Worm (Caenorhabditis elegans) whole organism, L3 larva: ENCODE data around the gene Y54F10BM.22.

Experiments used
- R02D3.7 ChIP-seq: fragments of 150-350 bp; optimal IDR thresholded peaks from 2 replicates; lab custom pipeline; 2014; ENCODE audit warnings: missing biosample characterization, missing genetic modification characterization
- ZK546.5 ChIP-seq: sonication (generic microtip); optimal IDR thresholded peaks from 2 replicates; lab custom pipeline; 2017; ENCODE audit warnings: missing biosample characterization, missing genetic modification characterization
- aly-2 ChIP-seq: fragments of 150-350 bp; optimal IDR thresholded peaks from 2 replicates; lab custom pipeline; 2014; ENCODE audit warnings: missing biosample characterization, missing genetic modification characterization
- ceh-16 ChIP-seq: sonication (generic microtip); optimal IDR thresholded peaks from 2 replicates; lab custom pipeline; 2017; ENCODE audit warnings: missing biosample characterization, missing genetic modification characterization
- ceh-82 ChIP-seq: fragments of 150-350 bp; optimal IDR thresholded peaks from 2 replicates; lab custom pipeline; 2014; ENCODE audit warnings: missing biosample characterization, missing genetic modification characterization
- ceh-9 ChIP-seq: sonication (generic microtip); optimal IDR thresholded peaks from 2 replicates; lab custom pipeline; 2018; ENCODE audit warnings: missing biosample characterization, missing genetic modification characterization
- daf-12 ChIP-seq: fragments of 150-350 bp; optimal IDR thresholded peaks from 2 replicates; lab custom pipeline; 2014; ENCODE audit warnings: missing biosample characterization, missing genetic modification reagents, missing genetic modification characterization
- egl-27 ChIP-seq: sonication (generic microtip); optimal IDR thresholded peaks from 4 replicates; lab custom pipeline; 2017; ENCODE audit warnings: missing biosample characterization, missing genetic modification reagents, missing genetic modification characterization
- egl-5 ChIP-seq: fragments of 150-350 bp; optimal IDR thresholded peaks from 2 replicates; lab custom pipeline; 2017; ENCODE audit warnings: missing biosample characterization, missing genetic modification reagents, missing genetic modification characterization, inconsistent platforms
- elt-1 ChIP-seq: fragments of 150-350 bp; optimal IDR thresholded peaks from 2 replicates; lab custom pipeline; 2014; ENCODE audit warnings: missing biosample characterization, missing genetic modification characterization
- elt-2 ChIP-seq: sonication (generic microtip); optimal IDR thresholded peaks from 2 replicates; lab custom pipeline; 2016; ENCODE audit warnings: missing genetic modification reagents, mild to moderate bottlenecking, missing genetic modification characterization, missing compliant biosample characterization
- elt-3 ChIP-seq, 3 experiments: fragments of 150-350 bp in 1 of 3; sonication (generic microtip) in 2 of 3; optimal IDR thresholded peaks; 2 replicates in 2 of 3; 4 replicates in 1 of 3; lab custom pipeline; 2014 to 2017; ENCODE audit warnings: missing biosample characterization in 3 of 3, missing genetic modification characterization in 3 of 3
- eor-1 ChIP-seq, 2 experiments: fragments of 150-350 bp; optimal IDR thresholded peaks; 2 replicates each; lab custom pipeline; 2014 to 2018; ENCODE audit warnings: missing biosample characterization in 2 of 2, missing genetic modification characterization in 2 of 2
- fkh-10 ChIP-seq: sonication (generic microtip); optimal IDR thresholded peaks from 2 replicates; lab custom pipeline; 2017; ENCODE audit warnings: missing biosample characterization, missing genetic modification reagents, missing genetic modification characterization
- fkh-2 ChIP-seq: fragments of 150-350 bp; optimal IDR thresholded peaks from 2 replicates; lab custom pipeline; 2014; ENCODE audit warnings: missing biosample characterization, missing genetic modification reagents, missing genetic modification characterization
- fos-1 ChIP-seq: fragments of 150-350 bp; optimal IDR thresholded peaks from 2 replicates; lab custom pipeline; 2014; ENCODE audit warnings: missing biosample characterization, missing genetic modification characterization
- hmg-11 ChIP-seq: sonication (generic microtip); optimal IDR thresholded peaks from 2 replicates; lab custom pipeline; 2016; ENCODE audit warnings: missing genetic modification characterization, missing compliant biosample characterization
- jun-1 ChIP-seq: fragments of 150-350 bp; optimal IDR thresholded peaks from 2 replicates; lab custom pipeline; 2014; ENCODE audit warnings: missing biosample characterization, missing genetic modification reagents, missing genetic modification characterization
- lin-15B ChIP-seq: fragments of 150-350 bp; optimal IDR thresholded peaks from 2 replicates; lab custom pipeline; 2014; ENCODE audit warnings: missing biosample characterization, missing genetic modification characterization
- lin-39 ChIP-seq: fragments of 150-350 bp; optimal IDR thresholded peaks from 2 replicates; lab custom pipeline; 2018; ENCODE audit warnings: missing biosample characterization, missing genetic modification reagents, missing genetic modification characterization
- lsy-12 ChIP-seq: sonication (generic microtip); optimal IDR thresholded peaks from 2 replicates; lab custom pipeline; 2016; ENCODE audit warnings: mild to moderate bottlenecking, missing genetic modification characterization, missing compliant biosample characterization
- mml-1 ChIP-seq: fragments of 150-350 bp; sonication (generic microtip); optimal IDR thresholded peaks from 3 replicates; lab custom pipeline; 2014; ENCODE audit warnings: missing biosample characterization, missing genetic modification characterization
- nfya-1 ChIP-seq: sonication (generic microtip); optimal IDR thresholded peaks from 2 replicates; lab custom pipeline; 2017; ENCODE audit warnings: missing genetic modification characterization, mild to moderate bottlenecking, missing compliant biosample characterization, antibody characterized with exemption, moderate library complexity; ENCODE audit not compliant: insufficient read depth
- nhr-11 ChIP-seq: fragments of 150-350 bp; optimal IDR thresholded peaks from 2 replicates; lab custom pipeline; 2014; ENCODE audit warnings: missing biosample characterization, missing genetic modification characterization
- nhr-12 ChIP-seq: fragments of 150-350 bp; optimal IDR thresholded peaks from 2 replicates; lab custom pipeline; 2014; ENCODE audit warnings: missing biosample characterization, missing genetic modification characterization
- nhr-23 ChIP-seq: fragments of 150-350 bp; optimal IDR thresholded peaks from 2 replicates; lab custom pipeline; 2014; ENCODE audit warnings: missing biosample characterization, missing genetic modification reagents, missing genetic modification characterization
- nhr-237 ChIP-seq: fragments of 150-350 bp; optimal IDR thresholded peaks from 2 replicates; lab custom pipeline; 2014; ENCODE audit warnings: missing biosample characterization, missing genetic modification characterization
- nhr-28 ChIP-seq: fragments of 150-350 bp; optimal IDR thresholded peaks from 2 replicates; lab custom pipeline; 2014; ENCODE audit warnings: missing biosample characterization, missing genetic modification characterization
- nhr-67 ChIP-seq: fragments of 150-350 bp; optimal IDR thresholded peaks from 2 replicates; lab custom pipeline; 2014; ENCODE audit warnings: missing biosample characterization, missing genetic modification characterization
- nhr-76 ChIP-seq: fragments of 150-350 bp; sonication (generic microtip); optimal IDR thresholded peaks from 5 replicates; lab custom pipeline; 2014; ENCODE audit warnings: missing biosample characterization, missing genetic modification characterization
- nhr-77 ChIP-seq: fragments of 150-350 bp; optimal IDR thresholded peaks from 2 replicates; lab custom pipeline; 2014; ENCODE audit warnings: missing biosample characterization, missing genetic modification characterization
- pha-4 ChIP-seq: fragments of 150-350 bp; optimal IDR thresholded peaks from 2 replicates; lab custom pipeline; 2014; ENCODE audit warnings: missing biosample characterization, missing genetic modification reagents, missing genetic modification characterization
- pqm-1 ChIP-seq: fragments of 150-350 bp; optimal IDR thresholded peaks from 2 replicates; lab custom pipeline; 2017; ENCODE audit warnings: missing biosample characterization, missing genetic modification characterization, inconsistent platforms
- skn-1 ChIP-seq: fragments of 150-350 bp; optimal IDR thresholded peaks from 2 replicates; lab custom pipeline; 2014; ENCODE audit warnings: missing biosample characterization, missing genetic modification characterization
- tbx-2 ChIP-seq: sonication (generic microtip); optimal IDR thresholded peaks from 2 replicates; lab custom pipeline; 2016; ENCODE audit warnings: mild to moderate bottlenecking, missing genetic modification characterization, missing compliant biosample characterization
- unc-62 ChIP-seq: fragments of 150-350 bp; sonication (generic microtip); optimal IDR thresholded peaks from 4 replicates; lab custom pipeline; 2014; ENCODE audit warnings: missing biosample characterization, missing genetic modification reagents, missing genetic modification characterization
- zag-1 ChIP-seq: fragments of 150-350 bp; optimal IDR thresholded peaks from 2 replicates; lab custom pipeline; 2014; ENCODE audit warnings: missing biosample characterization, missing genetic modification characterization
- ztf-11 ChIP-seq: fragments of 150-350 bp; optimal IDR thresholded peaks from 2 replicates; lab custom pipeline; 2014; ENCODE audit warnings: missing biosample characterization, missing genetic modification characterization
- ztf-4 ChIP-seq: fragments of 150-350 bp; optimal IDR thresholded peaks from 2 replicates; lab custom pipeline; 2014; ENCODE audit warnings: missing biosample characterization, missing genetic modification characterization

Gene Y54F10BM.22

ce11 chrIII:2280569-2280968, at the start of gene Y54F10BM.22:
Gene Y54F10BM.22 (plus strand): TSS chrIII:2280899.
- TF ChIP-seq R02D3.7 (tag; lab: Kevin White, UChicago), result no peak
- no peak for TF ChIP-seq elt-3 (tag; optimal IDR thresholded peaks at IDR 0.05; lab: Kevin White, UChicago)
- no peak for TF ChIP-seq mml-1 (tag; lab: Kevin White, UChicago)
- TF ChIP-seq egl-27 (tag; lab: Kevin White, UChicago), result no peak
- no peak for TF ChIP-seq eor-1 (tag; optimal IDR thresholded peaks at IDR 0.05; lab: Kevin White, UChicago)
- no peak for TF ChIP-seq unc-62 (GFP tag; lab: Kevin White, UChicago)
- no peak for TF ChIP-seq skn-1
- no peak for TF ChIP-seq nhr-67 (tag; lab: Kevin White, UChicago)
- TF ChIP-seq nhr-23 (tag; lab: Kevin White, UChicago), result no peak
- TF ChIP-seq nfya-1 (tag; lab: Kevin White, UChicago), result no peak
- TF ChIP-seq daf-12 (tag; lab: Kevin White, UChicago), result no peak
- no peak for TF ChIP-seq nhr-237 (tag; lab: Kevin White, UChicago)
- TF ChIP-seq nhr-77 (tag; lab: Kevin White, UChicago), result no peak
- no peak for TF ChIP-seq aly-2
- no peak for TF ChIP-seq hmg-11
- no peak for TF ChIP-seq ceh-9 (tag; lab: Kevin White, UChicago)
- TF ChIP-seq ceh-82 (tag; lab: Kevin White, UChicago), result no peak
- no peak for TF ChIP-seq zag-1 (tag; lab: Kevin White, UChicago)
- TF ChIP-seq nhr-12 (tag; lab: Kevin White, UChicago), result no peak
- no peak for TF ChIP-seq egl-5 (tag; lab: Kevin White, UChicago)

ce11 chrIII:2232360-2232759, 48.3 kb upstream of the Y54F10BM.22 start, which contains the start of gene fbxa-47:
Gene fbxa-47 (minus strand): TSS chrIII:2232460.
- TF ChIP-seq aly-2, result no peak
- no peak for TF ChIP-seq pha-4 (tag; lab: Kevin White, UChicago)
- TF ChIP-seq skn-1, result no peak
- no peak for TF ChIP-seq lin-15B
- no peak for TF ChIP-seq nhr-28

ce11 chrIII:2233399-2233798, 47.3 kb upstream of the Y54F10BM.22 start:
- TF ChIP-seq elt-3 (tag; optimal IDR thresholded peaks at IDR 0.05; lab: Kevin White, UChicago) (no peak), pha-4 (tag; lab: Kevin White, UChicago) (peak; percentile 61)

- TF ChIP-seq ztf-4 (tag; lab: Kevin White, UChicago), result no peak
- no peak for TF ChIP-seq jun-1 (tag; lab: Kevin White, UChicago)
- TF ChIP-seq ztf-11 (tag; lab: Kevin White, UChicago), result no peak
- TF ChIP-seq nfya-1 (tag; lab: Kevin White, UChicago), result no peak
- TF ChIP-seq daf-12 (tag; lab: Kevin White, UChicago), result no peak
- no peak for TF ChIP-seq ceh-82 (tag; lab: Kevin White, UChicago)
- no peak for TF ChIP-seq elt-1 (tag; lab: Kevin White, UChicago)
- TF ChIP-seq nhr-76, result no peak
- no peak for TF ChIP-seq pqm-1 (tag; lab: Kevin White, UChicago)
- TF ChIP-seq skn-1, result no peak
- TF ChIP-seq ZK546.5, result no peak
Observed at ce11 chrIII:2234192-2234934, 46.3 kb upstream of the Y54F10BM.22 start, which contains the start of gene C39B5.2. Gene C39B5.2 (plus strand): TSS chrIII:2234884.

- no peak for TF ChIP-seq ztf-4 (tag; lab: Kevin White, UChicago)
- no peak for TF ChIP-seq fos-1 (tag; lab: Kevin White, UChicago)
- TF ChIP-seq ztf-11 (tag; lab: Kevin White, UChicago), result no peak
- TF ChIP-seq pha-4 (tag; lab: Kevin White, UChicago), result no peak
- TF ChIP-seq fkh-2 (tag; lab: Kevin White, UChicago), result no peak
- TF ChIP-seq eor-1 (tag; optimal IDR thresholded peaks at IDR 0.05; lab: Kevin White, UChicago), result no peak
- no peak for TF ChIP-seq ceh-82 (tag; lab: Kevin White, UChicago)
- TF ChIP-seq tbx-2 (tag; lab: Kevin White, UChicago), result no peak
- no peak for TF ChIP-seq lin-15B
- no peak for TF ChIP-seq nhr-11 (tag; lab: Kevin White, UChicago)
- TF ChIP-seq unc-62 (GFP tag; lab: Kevin White, UChicago), result no peak
- peak; percentile 79 for TF ChIP-seq pqm-1 (tag; lab: Kevin White, UChicago)
- TF ChIP-seq mml-1 (tag; lab: Kevin White, UChicago), result no peak
- TF ChIP-seq ceh-9 (tag; lab: Kevin White, UChicago), result no peak
- TF ChIP-seq fkh-10 (GFP tag; lab: Kevin White, UChicago), result no peak
- peak; percentile 35 for TF ChIP-seq jun-1 (tag; lab: Kevin White, UChicago)
- no peak for TF ChIP-seq aly-2
- no peak for TF ChIP-seq nhr-12 (tag; lab: Kevin White, UChicago)
- no peak for TF ChIP-seq nhr-77 (tag; lab: Kevin White, UChicago)
- peak; percentile 93 for TF ChIP-seq elt-2 (tag; lab: Kevin White, UChicago)
- TF ChIP-seq lsy-12 (tag; lab: Kevin White, UChicago), result no peak
- TF ChIP-seq lin-39, result no peak
- no peak for TF ChIP-seq ceh-16 (tag; lab: Kevin White, UChicago)
- no peak for TF ChIP-seq nhr-237 (tag; lab: Kevin White, UChicago)
- TF ChIP-seq, all 47 proteins: peak for 3
Observed at ce11 chrIII:2239587-2240144, 41.0 kb upstream of the Y54F10BM.22 start, which contains the start of gene C39B5.10. Gene C39B5.10 (minus strand): TSS chrIII:2239637.
